Worm (Caenorhabditis elegans) whole organism, midembryonic: ENCODE measurements around the gene lgc-32.

ENCODE experiments used
- T22C8.4 ChIP-seq: fragments of 200-800 bp; sonication (Bioruptor generic); IDR thresholded peaks from 2 replicates; pipeline ENCODE4 v1.3.6; 2022; ENCODE audit warnings: missing genetic modification characterization, missing compliant biosample characterization
- cog-1 ChIP-seq: sonication (generic microtip); optimal IDR thresholded peaks from 2 replicates; lab custom pipeline; 2016; ENCODE audit warnings: missing genetic modification characterization, missing compliant biosample characterization
- flt-1 ChIP-seq: fragments of 200-800 bp; sonication (Bioruptor generic); IDR thresholded peaks from 2 replicates; pipeline ENCODE4 v1.3.6; 2022; ENCODE audit warnings: missing genetic modification characterization, missing compliant biosample characterization
- klf-2 ChIP-seq: fragments of 200-800 bp; sonication (Bioruptor generic); conservative IDR thresholded peaks from 2 replicates; pipeline ENCODE4 v1.3.6; 2022; ENCODE audit warnings: missing genetic modification reagents, missing genetic modification characterization, missing compliant biosample characterization
- med-1 ChIP-seq: sonication (generic microtip); optimal IDR thresholded peaks from 2 replicates; lab custom pipeline; 2017; ENCODE audit warnings: missing genetic modification characterization, mild to moderate bottlenecking, missing compliant biosample characterization, antibody characterized with exemption, missing genetic modification reagents; ENCODE audit not compliant: insufficient read depth
- ref-1 ChIP-seq: fragments of 200-800 bp; sonication (Bioruptor generic); conservative IDR thresholded peaks from 2 replicates; pipeline ENCODE4 v1.3.6; 2022; ENCODE audit warnings: missing genetic modification reagents, missing genetic modification characterization, missing compliant biosample characterization
- tab-1 ChIP-seq: fragments of 200-800 bp; sonication (Bioruptor generic); IDR thresholded peaks from 2 replicates; pipeline ENCODE4 v1.3.6; 2022; ENCODE audit warnings: missing genetic modification characterization, missing compliant biosample characterization
- ztf-23 ChIP-seq: fragments of 200-800 bp; sonication (Bioruptor generic); IDR thresholded peaks from 2 replicates; pipeline ENCODE4 v1.3.6; 2022; ENCODE audit warnings: missing genetic modification reagents, missing genetic modification characterization, missing compliant biosample characterization
- ztf-29 ChIP-seq: fragments of 200-800 bp; sonication (Bioruptor generic); IDR thresholded peaks from 2 replicates; pipeline ENCODE4 v1.3.6; 2022; ENCODE audit warnings: missing genetic modification reagents, missing genetic modification characterization, missing compliant biosample characterization

Gene lgc-32

DNA sequence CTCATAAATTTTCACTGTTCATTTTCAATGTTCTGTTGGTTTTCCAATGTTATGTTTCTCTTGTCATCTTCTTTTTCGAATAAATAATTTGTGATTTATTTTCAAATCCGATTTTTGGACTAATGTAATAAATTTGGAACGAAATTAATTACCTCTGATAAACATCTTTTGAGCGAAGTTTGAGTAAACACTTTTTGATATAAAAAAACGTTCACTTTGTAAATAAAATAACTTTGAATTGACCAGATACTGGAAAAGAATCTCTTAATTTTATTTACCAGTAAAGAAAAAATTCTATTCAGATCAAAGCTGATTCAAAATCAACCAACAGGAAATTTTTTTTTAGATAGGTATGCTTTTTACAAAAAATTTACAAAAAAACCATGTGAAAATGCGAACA lies at the start of gene lgc-32:
Gene lgc-32 (plus strand): TSS at position 301 of the 400 bp plus-strand sequence.
- TF ChIP-seq ztf-29 (GFP tag; lab: Robert Waterston, UW): no peak
- TF ChIP-seq tab-1 (GFP tag; lab: Robert Waterston, UW): no peak
- no peak for TF ChIP-seq flt-1
- TF ChIP-seq cog-1 (tag; lab: Kevin White, UChicago): no peak
- TF ChIP-seq med-1: no peak
- TF ChIP-seq klf-2 (GFP tag; lab: Robert Waterston, UW): no peak
- no peak for TF ChIP-seq ztf-23 (GFP tag; lab: Robert Waterston, UW)
- no peak for TF ChIP-seq ref-1 (GFP tag; lab: Robert Waterston, UW)
- no peak for TF ChIP-seq T22C8.4

DNA sequence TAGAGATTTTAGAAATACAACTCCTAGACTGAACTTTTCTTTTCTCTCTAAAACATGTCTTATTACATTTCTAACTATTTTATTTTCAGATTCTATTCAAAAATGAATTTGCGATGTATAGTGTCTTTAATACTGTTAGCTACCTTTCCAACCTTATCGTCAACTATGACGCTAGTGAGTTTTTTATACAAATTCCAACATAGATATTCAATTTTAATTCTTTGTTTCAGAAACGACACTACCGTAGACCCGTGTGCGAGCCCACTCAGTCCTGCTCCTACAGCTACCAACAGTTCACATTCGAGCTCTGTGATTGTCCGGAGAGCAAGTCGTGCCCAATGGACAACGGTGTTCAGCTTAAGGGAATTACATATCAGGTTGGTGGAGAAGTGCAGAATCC lies 42.8 kb upstream of the lgc-32 start, which contains the start of gene M6.4:
Gene M6.4 (plus strand): TSS at position 55 of the 400 bp plus-strand sequence.
- no peak for TF ChIP-seq ref-1 (GFP tag; lab: Robert Waterston, UW)
- no peak for TF ChIP-seq cog-1 (tag; lab: Kevin White, UChicago)
- TF ChIP-seq ztf-23 (GFP tag; lab: Robert Waterston, UW): no peak
- no peak for TF ChIP-seq T22C8.4
- no peak for TF ChIP-seq med-1

ce11 chrX:636893-637292 lies 35.0 kb upstream of the lgc-32 start, which contains the start of gene pha-2:
Gene pha-2, minus strand, starts transcription at chrX:636993.
- TF ChIP-seq cog-1 (tag; lab: Kevin White, UChicago) (no peak), klf-2 (GFP tag; lab: Robert Waterston, UW) (no peak), ref-1 (GFP tag; lab: Robert Waterston, UW) (no peak), T22C8.4 (no peak), tab-1 (GFP tag; lab: Robert Waterston, UW) (no peak), ztf-29 (GFP tag; lab: Robert Waterston, UW) (no peak), flt-1 (no peak), med-1 (no peak), ztf-23 (GFP tag; lab: Robert Waterston, UW) (no peak)

DNA sequence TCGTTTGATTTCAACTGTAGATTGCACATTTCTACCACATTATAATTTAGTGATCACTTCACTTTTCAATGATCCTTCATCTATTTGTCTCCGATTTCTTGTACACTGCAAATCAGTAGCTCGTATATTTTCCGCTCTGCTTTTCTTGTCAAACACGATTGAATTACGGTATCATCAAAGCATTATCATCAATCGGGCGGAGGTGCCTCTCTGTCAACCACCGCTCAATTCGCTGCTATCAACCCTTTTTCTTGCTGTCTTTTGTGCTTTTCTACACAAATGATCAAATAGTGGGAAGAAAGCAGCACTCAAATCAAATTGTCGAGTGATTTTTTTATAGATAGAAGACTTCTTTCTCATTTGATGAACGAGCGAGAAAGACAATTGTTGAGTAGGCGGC lies 34.3 kb upstream of the lgc-32 start:
- TF ChIP-seq tab-1 (GFP tag; lab: Robert Waterston, UW) (no peak), ztf-29 (GFP tag; lab: Robert Waterston, UW) (no peak), T22C8.4 (no peak), ref-1 (GFP tag; lab: Robert Waterston, UW) (no peak), klf-2 (GFP tag; lab: Robert Waterston, UW) (no peak), flt-1 (no peak), med-1 (no peak), cog-1 (tag; lab: Kevin White, UChicago) (no peak), ztf-23 (GFP tag; lab: Robert Waterston, UW) (no peak)

ce11 chrX:641440-641839 lies 30.5 kb upstream of the lgc-32 start, which contains the start of gene M6.11:
Gene M6.11, minus strand, starts transcription at chrX:641540.
- TF ChIP-seq ztf-29 (GFP tag; lab: Robert Waterston, UW): no peak
- no peak for TF ChIP-seq ref-1 (GFP tag; lab: Robert Waterston, UW)
- TF ChIP-seq klf-2 (GFP tag; lab: Robert Waterston, UW): no peak
- no peak for TF ChIP-seq med-1
- no peak for TF ChIP-seq ztf-23 (GFP tag; lab: Robert Waterston, UW)
- TF ChIP-seq cog-1 (tag; lab: Kevin White, UChicago): no peak

DNA sequence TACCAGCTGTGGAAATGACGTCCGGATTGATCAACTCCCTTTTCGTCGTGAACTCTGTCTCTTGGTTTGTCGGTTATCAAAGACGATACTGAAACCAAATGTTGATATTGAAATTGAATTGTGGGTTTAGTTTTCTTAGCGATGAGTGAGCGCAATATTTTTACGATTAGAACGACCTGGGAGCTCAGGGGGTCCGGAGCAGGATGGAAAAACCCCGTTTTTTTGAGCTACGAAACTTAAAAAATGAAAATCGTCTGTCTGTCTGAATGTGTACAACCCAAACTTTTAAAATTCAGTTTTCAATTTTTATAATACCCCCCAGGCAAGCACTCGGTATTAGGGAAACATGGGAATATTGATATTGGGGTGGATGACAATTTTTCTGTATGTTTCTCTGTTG lies 29.1 kb upstream of the lgc-32 start:
- no peak for TF ChIP-seq tab-1 (GFP tag; lab: Robert Waterston, UW)
- no peak for TF ChIP-seq T22C8.4
- TF ChIP-seq flt-1: no peak
- TF ChIP-seq med-1: no peak
- no peak for TF ChIP-seq cog-1 (tag; lab: Kevin White, UChicago)

ce11 chrX:645589-645988 lies 26.3 kb upstream of the lgc-32 start:
- TF ChIP-seq ztf-23 (GFP tag; lab: Robert Waterston, UW) (no peak), ref-1 (GFP tag; lab: Robert Waterston, UW) (no peak), med-1 (no peak), T22C8.4 (no peak), klf-2 (GFP tag; lab: Robert Waterston, UW) (no peak), flt-1 (no peak), ztf-29 (GFP tag; lab: Robert Waterston, UW) (no peak), tab-1 (GFP tag; lab: Robert Waterston, UW) (no peak), cog-1 (tag; lab: Kevin White, UChicago) (no peak)

ce11 chrX:646493-646892 lies 25.4 kb upstream of the lgc-32 start:
- TF ChIP-seq flt-1: no peak
- no peak for TF ChIP-seq ref-1 (GFP tag; lab: Robert Waterston, UW)
- no peak for TF ChIP-seq med-1
- TF ChIP-seq klf-2 (GFP tag; lab: Robert Waterston, UW): no peak
- TF ChIP-seq ztf-29 (GFP tag; lab: Robert Waterston, UW): no peak
- no peak for TF ChIP-seq cog-1 (tag; lab: Kevin White, UChicago)
- no peak for TF ChIP-seq ztf-23 (GFP tag; lab: Robert Waterston, UW)
- TF ChIP-seq tab-1 (GFP tag; lab: Robert Waterston, UW): no peak
- TF ChIP-seq T22C8.4: no peak

DNA sequence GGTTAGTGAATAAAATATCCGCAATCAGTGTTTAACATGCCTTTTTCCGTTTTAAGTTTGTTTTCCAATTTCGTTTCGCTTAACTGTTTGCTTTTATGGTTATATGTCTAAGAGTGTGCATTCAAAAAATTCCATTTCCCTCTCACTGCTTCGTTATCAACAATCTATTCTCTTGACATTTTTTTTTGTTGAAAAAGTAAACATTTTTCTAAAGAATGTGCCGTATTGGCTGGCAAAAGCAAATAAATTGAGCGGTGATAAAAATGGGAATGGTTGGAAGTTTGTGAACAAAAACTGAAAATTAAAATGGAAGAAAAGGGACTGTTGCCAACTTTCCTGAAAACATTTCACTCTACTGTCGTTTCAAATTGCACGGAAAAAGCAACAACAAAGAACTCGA lies 20.3 kb upstream of the lgc-32 start:
- TF ChIP-seq ztf-23 (GFP tag; lab: Robert Waterston, UW) (no peak), cog-1 (tag; lab: Kevin White, UChicago) (no peak), flt-1 (no peak), med-1 (no peak), T22C8.4 (no peak), tab-1 (GFP tag; lab: Robert Waterston, UW) (no peak), klf-2 (GFP tag; lab: Robert Waterston, UW) (no peak), ref-1 (GFP tag; lab: Robert Waterston, UW) (no peak), ztf-29 (GFP tag; lab: Robert Waterston, UW) (no peak)

- TF ChIP-seq T22C8.4 (no peak), klf-2 (GFP tag; lab: Robert Waterston, UW) (no peak)
These were observed 17.1 kb upstream of the lgc-32 start, which contains the start of gene ifc-2 for ce11 chrX:654804-655203. Gene ifc-2, minus strand, starts transcription at chrX:654904.
